Fruit fly (Drosophila melanogaster) whole organism, adult: ENCODE measurements around the gene CG42395.

Experiments
- CG12768 ChIP-seq: fragments of 200-800 bp; sonication (Bioruptor generic); optimal IDR thresholded peaks from 2 replicates; lab custom pipeline; 2017; ENCODE audit warnings: missing biosample characterization, missing genetic modification characterization, mild to moderate bottlenecking, moderate library complexity, missing genetic modification reagents
- CG14711 ChIP-seq: fragments of 200-800 bp; sonication (Bioruptor generic); optimal IDR thresholded peaks from 2 replicates; lab custom pipeline; 2018; ENCODE audit warnings: missing biosample characterization, mild to moderate bottlenecking, missing genetic modification characterization, moderate library complexity
- CG1620 ChIP-seq: fragments of 200-800 bp; sonication (Bioruptor generic); optimal IDR thresholded peaks from 2 replicates; lab custom pipeline; 2016; ENCODE audit warnings: missing biosample characterization, missing genetic modification characterization
- CG33017 ChIP-seq: fragments of 200-800 bp; sonication (Bioruptor generic); optimal IDR thresholded peaks from 2 replicates; lab custom pipeline; 2018; ENCODE audit warnings: missing biosample characterization, mild to moderate bottlenecking, missing genetic modification characterization, moderate library complexity
- CG7045 ChIP-seq: fragments of 200-800 bp; sonication (Bioruptor generic); optimal IDR thresholded peaks from 2 replicates; lab custom pipeline; 2017; ENCODE audit warnings: missing biosample characterization, mild to moderate bottlenecking, missing genetic modification characterization
- Clk ChIP-seq: fragments of 200-800 bp; sonication (Bioruptor generic); optimal IDR thresholded peaks from 2 replicates; lab custom pipeline; 2017; ENCODE audit warnings: missing biosample characterization, missing genetic modification characterization
- Crg-1 ChIP-seq: fragments of 200-800 bp; sonication (Bioruptor generic); optimal IDR thresholded peaks from 2 replicates; lab custom pipeline; 2016; ENCODE audit warnings: missing biosample characterization, missing genetic modification characterization
- Mnt ChIP-seq: fragments of 200-800 bp; sonication (Bioruptor generic); optimal IDR thresholded peaks from 2 replicates; lab custom pipeline; 2016; ENCODE audit warnings: missing biosample characterization, mild to moderate bottlenecking, missing genetic modification characterization
- bab1 ChIP-seq: fragments of 200-800 bp; sonication (Bioruptor generic); optimal IDR thresholded peaks from 3 replicates; lab custom pipeline; 2019; ENCODE audit warnings: missing biosample characterization, mild to moderate bottlenecking, missing genetic modification characterization, moderate library complexity
- cic ChIP-seq: fragments of 200-800 bp; sonication (Bioruptor generic); optimal IDR thresholded peaks from 2 replicates; lab custom pipeline; 2017; ENCODE audit warnings: missing biosample characterization, mild to moderate bottlenecking, missing genetic modification characterization, moderate library complexity
- kay ChIP-seq: fragments of 200-800 bp; sonication (Bioruptor generic); peaks from one replicate; lab custom pipeline; 2016; ENCODE audit warnings: missing biosample characterization, missing genetic modification characterization, borderline replicate concordance
- ovo ChIP-seq: fragments of 200-800 bp; sonication (Bioruptor generic); optimal IDR thresholded peaks from 2 replicates; lab custom pipeline; 2016; ENCODE audit warnings: missing biosample characterization, missing genetic modification characterization
- pad ChIP-seq: fragments of 200-800 bp; sonication (Bioruptor generic); optimal IDR thresholded peaks from 3 replicates; lab custom pipeline; 2017; ENCODE audit warnings: missing biosample characterization, missing genetic modification characterization, mild to moderate bottlenecking, moderate library complexity, missing genetic modification reagents
- toe ChIP-seq: fragments of 200-800 bp; sonication (Bioruptor generic); optimal IDR thresholded peaks from 2 replicates; lab custom pipeline; 2016; ENCODE audit warnings: missing biosample characterization, missing genetic modification characterization

dm6 chrX:9531869-9532268 lies 44.2 kb downstream of the CG42395 start:
- TF ChIP-seq cic (GFP tag; lab: Kevin White, UChicago) (no peak), pad (GFP tag; lab: Kevin White, UChicago) (no peak), CG7045 (no peak), Crg-1 (GFP tag; lab: Kevin White, UChicago) (no peak), CG12768 (GFP tag; lab: Kevin White, UChicago) (no peak), Clk (GFP tag; lab: Kevin White, UChicago) (no peak), kay (GFP tag; lab: Kevin White, UChicago) (no peak), bab1 (GFP tag; lab: Kevin White, UChicago) (no peak), CG33017 (tag; lab: Kevin White, UChicago) (no peak), toe (GFP tag; lab: Kevin White, UChicago) (no peak), CG1620 (GFP tag; lab: Kevin White, UChicago) (no peak), ovo (GFP tag; lab: Kevin White, UChicago) (no peak), Mnt (GFP tag; lab: Kevin White, UChicago) (no peak), CG14711 (tag; lab: Kevin White, UChicago) (no peak)
